Fruit fly (Drosophila melanogaster) whole organism, pupa: ENCODE data around the gene twit.

Experiments
- CG10348 ChIP-seq: fragments of 200-800 bp; sonication (Bioruptor generic); IDR thresholded peaks from 2 replicates; pipeline ENCODE4 v1.3.6; 2022; ENCODE audit warnings: missing biosample characterization, missing genetic modification characterization
- CG12605 ChIP-seq: fragments of 200-800 bp; sonication (Bioruptor generic); IDR thresholded peaks from 2 replicates; pipeline ENCODE4 v1.3.6; 2022; ENCODE audit warnings: missing biosample characterization, missing genetic modification characterization
- CG13204 ChIP-seq: fragments of 200-800 bp; sonication (Bioruptor generic); optimal IDR thresholded peaks from 2 replicates; lab custom pipeline; 2018; ENCODE audit warnings: missing biosample characterization, mild to moderate bottlenecking, missing genetic modification characterization, moderate library complexity
- CG14655 ChIP-seq: fragments of 200-800 bp; sonication (Bioruptor generic); optimal IDR thresholded peaks from 3 replicates; lab custom pipeline; 2017; ENCODE audit warnings: mild to moderate bottlenecking, missing biosample characterization, missing genetic modification reagents, missing genetic modification characterization
- CG15710 ChIP-seq: fragments of 200-800 bp; sonication (Bioruptor generic); optimal IDR thresholded peaks from 2 replicates; lab custom pipeline; 2018; ENCODE audit warnings: missing biosample characterization, mild to moderate bottlenecking, missing genetic modification characterization, moderate library complexity
- CG32121 ChIP-seq: fragments of 200-800 bp; sonication (Bioruptor generic); IDR thresholded peaks from 2 replicates; pipeline ENCODE4 v1.3.6; 2022; ENCODE audit warnings: missing biosample characterization, missing genetic modification characterization
- CG34367 ChIP-seq: fragments of 200-800 bp; sonication (Bioruptor generic); optimal IDR thresholded peaks from 2 replicates; lab custom pipeline; 2018; ENCODE audit warnings: missing biosample characterization, mild to moderate bottlenecking, missing genetic modification characterization
- CG4496 ChIP-seq: fragments of 200-800 bp; sonication (Bioruptor generic); IDR thresholded peaks from 3 replicates; pipeline ENCODE4 v1.3.6; 2022; ENCODE audit warnings: missing biosample characterization, missing genetic modification characterization
- CG8159 ChIP-seq: fragments of 200-800 bp; sonication (Bioruptor generic); optimal IDR thresholded peaks from 3 replicates; lab custom pipeline; 2018; ENCODE audit warnings: missing biosample characterization, mild to moderate bottlenecking, missing genetic modification characterization, moderate library complexity
- CG8301 ChIP-seq: fragments of 200-800 bp; sonication (Bioruptor generic); optimal IDR thresholded peaks from 2 replicates; lab custom pipeline; 2018; ENCODE audit warnings: missing biosample characterization, mild to moderate bottlenecking, missing genetic modification characterization
- CG9948 ChIP-seq: fragments of 200-800 bp; sonication (Bioruptor generic); optimal IDR thresholded peaks from 2 replicates; lab custom pipeline; 2018; ENCODE audit warnings: missing biosample characterization, mild to moderate bottlenecking, missing genetic modification characterization, moderate library complexity
- D1 ChIP-seq: fragments of 200-800 bp; sonication (Bioruptor generic); optimal IDR thresholded peaks from 2 replicates; lab custom pipeline; 2018; ENCODE audit warnings: missing biosample characterization, mild to moderate bottlenecking, missing genetic modification characterization, moderate library complexity
- EcR ChIP-seq: fragments of 200-800 bp; sonication (Bioruptor generic); optimal IDR thresholded peaks from 3 replicates; lab custom pipeline; 2019; ENCODE audit warnings: missing biosample characterization, missing genetic modification characterization, mild to moderate bottlenecking, moderate library complexity, missing genetic modification reagents
- Ets98B ChIP-seq: fragments of 200-800 bp; sonication (Bioruptor generic); IDR thresholded peaks from 2 replicates; pipeline ENCODE4 v1.3.6; 2022; ENCODE audit warnings: missing biosample characterization, missing genetic modification characterization
- Pif1A ChIP-seq: fragments of 200-800 bp; sonication (Bioruptor generic); optimal IDR thresholded peaks from 3 replicates; lab custom pipeline; 2016; ENCODE audit warnings: missing biosample characterization, missing genetic modification characterization
- Pif1B ChIP-seq: fragments of 200-800 bp; sonication (Bioruptor generic); optimal IDR thresholded peaks from 3 replicates; lab custom pipeline; 2016; ENCODE audit warnings: missing biosample characterization, missing genetic modification characterization
- Snoo ChIP-seq: fragments of 200-800 bp; sonication (Bioruptor generic); optimal IDR thresholded peaks from 3 replicates; lab custom pipeline; 2017; ENCODE audit warnings: missing biosample characterization, mild to moderate bottlenecking, missing genetic modification characterization, inconsistent platforms
- fd96Ca ChIP-seq: fragments of 200-800 bp; sonication (Bioruptor generic); IDR thresholded peaks from 3 replicates; pipeline ENCODE4 v1.3.6; 2022; ENCODE audit warnings: missing biosample characterization, missing genetic modification characterization
- gl ChIP-seq: fragments of 200-800 bp; sonication (Bioruptor generic); optimal IDR thresholded peaks from 2 replicates; lab custom pipeline; 2018; ENCODE audit warnings: missing biosample characterization, mild to moderate bottlenecking, missing genetic modification characterization
- rn ChIP-seq: fragments of 200-800 bp; sonication (Bioruptor generic); IDR thresholded peaks from 2 replicates; pipeline ENCODE4 v1.3.6; 2022; ENCODE audit warnings: missing biosample characterization, missing genetic modification characterization

Gene twit

DNA sequence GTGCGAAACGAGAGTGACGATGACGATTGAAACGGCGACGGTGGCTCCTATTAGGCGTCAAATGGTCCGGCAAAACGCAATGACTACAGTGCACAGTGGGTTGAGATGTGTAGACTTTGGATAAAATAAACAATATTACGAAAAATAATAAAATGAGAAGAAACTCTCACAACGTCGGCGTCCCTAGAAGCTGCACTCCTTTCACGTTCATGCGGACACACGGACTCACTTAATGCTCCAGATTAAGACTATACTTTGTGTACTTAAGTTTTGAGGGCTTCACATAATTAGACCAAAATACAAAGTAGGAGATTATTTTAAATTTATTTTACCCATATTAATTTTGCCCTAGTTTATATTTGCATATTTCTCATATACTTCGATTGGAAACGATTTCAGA is 12.4 kb upstream of the twit start:
- TF ChIP-seq CG14655 (GFP tag; lab: Kevin White, UChicago) (peak; percentile 72), Ets98B (GFP tag; lab: Robert Waterston, UW) (no peak; the same call in 1 of the 2 replicates), Pif1A (peak; percentile 42), CG4496 (GFP tag; lab: Robert Waterston, UW) (peak; percentile 56; the same call in 2 of the 3 replicates), EcR (no peak), fd96Ca (GFP tag; lab: Robert Waterston, UW) (peak; percentile 53; the same call in 2 of the 3 replicates)
- TF ChIP-seq, all 21 proteins: peak for 4

DNA sequence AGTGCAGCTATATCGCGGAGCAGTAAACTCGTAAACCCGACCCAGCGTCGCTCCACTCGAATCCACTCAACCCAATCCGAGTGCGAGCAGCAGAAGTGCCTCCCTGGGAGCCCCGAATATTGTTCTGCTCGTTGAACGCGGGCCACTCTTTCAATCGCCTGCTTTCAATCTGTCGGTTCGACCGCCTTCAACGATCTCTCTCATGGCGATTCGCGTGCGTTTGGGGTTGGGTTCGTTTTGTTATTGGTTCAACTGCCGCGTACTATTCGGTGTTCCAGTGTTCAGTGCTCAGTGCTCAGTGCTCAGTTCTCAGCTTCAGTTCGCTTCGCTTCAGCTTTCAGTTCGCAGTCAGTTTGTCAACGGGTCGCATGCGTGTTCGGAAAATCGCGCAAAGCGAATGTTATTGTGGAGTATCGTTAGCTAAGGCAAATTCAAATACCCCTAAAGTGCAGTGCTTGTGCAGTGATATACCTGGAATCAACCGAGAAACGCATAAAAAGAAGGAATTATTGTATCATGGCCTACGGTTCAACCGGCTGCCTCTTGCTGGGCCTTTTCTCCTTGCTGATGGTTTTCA is 11.8 kb upstream of the twit start, which contains the start of gene CG31676:
Gene CG31676 (plus strand): TSS at position 289 of the 577 bp plus-strand sequence.
- TF ChIP-seq CG15710 (no peak), CG4496 (GFP tag; lab: Robert Waterston, UW) (no peak; the same call in 2 of the 3 replicates), CG8301 (tag; lab: Kevin White, UChicago) (no peak), gl (tag; lab: Kevin White, UChicago) (no peak), CG9948 (tag; lab: Kevin White, UChicago) (no peak), EcR (no peak)

DNA sequence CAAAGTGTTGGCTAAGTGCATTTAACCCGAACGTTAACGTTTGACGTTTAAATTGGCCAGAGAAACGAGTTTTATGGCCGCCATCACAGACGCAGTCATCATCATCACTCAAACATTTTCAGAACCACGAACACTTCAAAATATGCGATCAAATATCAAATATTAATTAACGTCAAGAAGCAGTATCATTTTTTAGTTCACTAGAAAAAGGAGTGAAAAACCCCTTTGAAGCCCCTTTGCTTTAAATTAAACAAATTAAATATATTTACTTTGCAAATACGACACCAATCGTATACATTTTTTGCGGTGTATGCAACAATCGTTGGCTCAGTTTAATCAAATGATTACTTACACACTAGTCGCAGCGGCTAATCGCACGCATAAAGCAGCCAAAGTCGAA is 8.0 kb upstream of the twit start:
- no peak for TF ChIP-seq EcR
- peak; percentile 53; the same call in 1 of the 2 replicates for TF ChIP-seq Ets98B (GFP tag; lab: Robert Waterston, UW)
- TF ChIP-seq CG4496 (GFP tag; lab: Robert Waterston, UW) = peak; percentile 61; the same call in 1 of the 3 replicates
- peak; percentile 44 for TF ChIP-seq CG14655 (GFP tag; lab: Kevin White, UChicago)
- no peak for TF ChIP-seq D1
- TF ChIP-seq CG8301 (tag; lab: Kevin White, UChicago) = peak; percentile 49
- no peak for TF ChIP-seq Pif1B
- peak; percentile 66 for TF ChIP-seq CG32121

DNA sequence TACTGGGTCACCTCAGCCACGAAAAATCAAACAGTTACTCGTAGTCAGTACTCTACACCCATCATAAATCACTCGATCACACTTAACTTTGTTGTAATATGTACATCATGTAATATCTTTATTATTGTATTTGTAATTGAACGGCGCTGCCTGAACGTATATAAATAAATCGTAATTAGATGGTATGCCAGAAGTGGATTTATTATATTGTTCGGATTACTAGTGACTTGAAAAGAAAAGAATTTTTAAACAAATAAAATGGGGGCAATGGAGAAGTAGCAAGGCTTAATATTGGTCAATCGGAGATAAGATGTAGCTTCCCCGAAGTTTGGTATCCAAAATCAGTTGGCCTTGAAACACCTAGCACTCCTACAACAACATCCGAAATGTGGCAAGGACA is 3.4 kb upstream of the twit start, which contains the start of gene CG14402:
Gene CG14402 (plus strand): TSS at position 301 of the 400 bp plus-strand sequence.
- TF ChIP-seq CG15710 (no peak), gl (tag; lab: Kevin White, UChicago) (no peak), rn (GFP tag; lab: Robert Waterston, UW) (no peak), CG34367 (no peak), CG8301 (tag; lab: Kevin White, UChicago) (no peak), CG9948 (tag; lab: Kevin White, UChicago) (no peak), CG12605 (GFP tag; lab: Robert Waterston, UW) (no peak), D1 (no peak), CG10348 (GFP tag; lab: Robert Waterston, UW) (no peak), CG14655 (GFP tag; lab: Kevin White, UChicago) (no peak), EcR (no peak), Snoo (tag; lab: Kevin White, UChicago) (no peak), fd96Ca (GFP tag; lab: Robert Waterston, UW) (no peak), Ets98B (GFP tag; lab: Robert Waterston, UW) (no peak), CG4496 (GFP tag; lab: Robert Waterston, UW) (no peak), CG8159 (tag; lab: Kevin White, UChicago) (no peak), CG13204 (GFP tag; lab: Kevin White, UChicago) (no peak), CG32121 (no peak)

DNA sequence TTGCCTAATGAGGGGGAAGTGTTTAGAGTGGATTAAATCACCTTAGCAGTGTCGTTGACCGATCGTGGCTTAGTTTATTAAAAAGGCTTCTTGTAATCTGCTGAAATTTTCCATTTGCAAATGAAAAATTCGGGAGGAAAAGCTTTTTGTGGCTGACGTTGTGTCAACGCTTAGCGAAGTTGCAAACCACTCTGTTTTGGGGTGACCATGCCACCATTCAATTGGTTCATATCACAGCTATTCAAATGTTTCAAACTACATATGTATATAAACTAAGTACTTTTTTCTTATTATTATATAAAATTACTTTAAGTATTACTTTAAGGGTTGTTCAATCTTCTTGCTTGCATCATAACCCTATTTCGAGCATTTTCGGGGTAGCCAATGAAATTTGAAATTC is 786 bp upstream of the twit start:
- TF ChIP-seq CG4496 (GFP tag; lab: Robert Waterston, UW) (no peak), CG14655 (GFP tag; lab: Kevin White, UChicago) (no peak), Pif1B (no peak), D1 (peak; percentile 58)

DNA sequence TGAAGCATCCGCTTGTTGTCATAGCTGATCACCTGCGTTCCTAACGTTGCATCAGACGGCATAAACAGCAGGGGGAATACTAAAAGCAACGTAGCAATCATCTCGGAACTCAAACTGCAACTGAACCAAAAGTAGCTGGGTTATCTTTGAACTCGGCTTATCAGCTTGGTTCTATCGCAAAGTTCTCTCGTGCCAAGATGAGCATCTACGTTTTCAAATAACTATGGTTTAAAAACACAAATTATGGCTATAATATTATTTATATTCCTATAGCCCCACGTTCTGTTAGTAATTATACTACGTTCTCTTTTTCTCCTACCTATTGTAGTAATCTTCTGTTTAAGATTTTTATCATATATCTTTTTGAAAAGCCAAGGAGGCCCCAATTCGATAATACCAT is 5.4 kb downstream of the twit start, which contains the start of gene CG14400:
Gene CG14400 (minus strand): TSS at position 101 of the 400 bp plus-strand sequence.
- TF ChIP-seq EcR (no peak), CG8159 (tag; lab: Kevin White, UChicago) (no peak), Snoo (tag; lab: Kevin White, UChicago) (no peak), rn (GFP tag; lab: Robert Waterston, UW) (no peak), D1 (no peak), CG32121 (no peak), Pif1A (no peak), CG10348 (GFP tag; lab: Robert Waterston, UW) (no peak), CG15710 (no peak), Pif1B (no peak), CG8301 (tag; lab: Kevin White, UChicago) (no peak), CG34367 (no peak), CG9948 (tag; lab: Kevin White, UChicago) (no peak), fd96Ca (GFP tag; lab: Robert Waterston, UW) (no peak)
